Fruit fly (Drosophila melanogaster) Kc167 (cell line): Measurements from ENCODE around the gene CG14506.

ENCODE experiments used
- Myc ChIP-seq: fragments of >200 bp; optimal IDR thresholded peaks from 2 replicates; lab custom pipeline; 2017; ENCODE audit warnings: missing external identifiers
- Sin3A ChIP-seq: fragments of >200 bp; optimal IDR thresholded peaks from 2 replicates; lab custom pipeline; 2018; ENCODE audit warnings: missing external identifiers
- insv ChIP-seq: fragments of >200 bp; optimal IDR thresholded peaks from 3 replicates; lab custom pipeline; 2018; ENCODE audit warnings: missing external identifiers
- psq ChIP-seq: fragments of >200 bp; optimal IDR thresholded peaks from 2 replicates; lab custom pipeline; 2017; ENCODE audit warnings: missing external identifiers

dm6 chr3R:29257890-29258691, 38.9 kb downstream of the CG14506 start:
- TF ChIP-seq insv (lab: Kevin White, UChicago): no peak
- TF ChIP-seq Myc (lab: Kevin White, UChicago): no peak
- TF ChIP-seq psq (lab: Kevin White, UChicago): no peak
- TF ChIP-seq Sin3A (lab: Kevin White, UChicago): no peak
